Worm (Caenorhabditis elegans) whole organism, early embryonic: ENCODE measurements around the gene clec-73.

Experiments used
- F13C5.2 ChIP-seq: sonication (generic microtip); optimal IDR thresholded peaks from 2 replicates; lab custom pipeline; 2017; ENCODE audit warnings: mild to moderate bottlenecking, missing genetic modification characterization, inconsistent platforms, missing compliant biosample characterization
- aly-1 ChIP-seq: sonication (generic microtip); optimal IDR thresholded peaks from 2 replicates; lab custom pipeline; 2016; ENCODE audit warnings: missing genetic modification characterization, missing compliant biosample characterization
- ama-1 ChIP-seq: fragments of 150-350 bp; optimal IDR thresholded peaks from 2 replicates; lab custom pipeline; 2014
- flt-1 ChIP-seq: fragments of 200-800 bp; sonication (Bioruptor generic); IDR thresholded peaks from 2 replicates; pipeline ENCODE4 v1.3.6; 2022; ENCODE audit warnings: missing genetic modification characterization, missing compliant biosample characterization
- hmg-4 ChIP-seq: fragments of 200-800 bp; sonication (Bioruptor generic); optimal IDR thresholded peaks from 2 replicates; lab custom pipeline; 2018; ENCODE audit warnings: mild to moderate bottlenecking, missing genetic modification characterization, missing compliant biosample characterization
- hnd-1 ChIP-seq: sonication (generic microtip); optimal IDR thresholded peaks from 2 replicates; lab custom pipeline; 2016; ENCODE audit warnings: missing genetic modification characterization, missing compliant biosample characterization
- pes-1 ChIP-seq: fragments of 200-800 bp; sonication (Bioruptor generic); IDR thresholded peaks from 2 replicates; pipeline ENCODE4 v1.3.6; 2022; ENCODE audit warnings: missing genetic modification reagents, missing genetic modification characterization, missing compliant biosample characterization
- sea-1 ChIP-seq: fragments of 200-800 bp; sonication (Bioruptor generic); conservative IDR thresholded peaks from 2 replicates; pipeline ENCODE4 v1.3.6; 2022; ENCODE audit warnings: missing genetic modification characterization, missing compliant biosample characterization
- tbx-11 ChIP-seq: fragments of 200-800 bp; sonication (Bioruptor generic); IDR thresholded peaks from 2 replicates; pipeline ENCODE4 v1.3.6; 2022; ENCODE audit warnings: missing genetic modification characterization, missing compliant biosample characterization
- tbx-37 ChIP-seq: fragments of 200-800 bp; sonication (Bioruptor generic); conservative IDR thresholded peaks from 2 replicates; pipeline ENCODE4 v1.3.6; 2022; ENCODE audit warnings: missing genetic modification reagents, missing genetic modification characterization, missing compliant biosample characterization
- tra-4 ChIP-seq: sonication (generic microtip); optimal IDR thresholded peaks from 2 replicates; lab custom pipeline; 2017; ENCODE audit warnings: missing genetic modification characterization, missing compliant biosample characterization

- no peak for TF ChIP-seq ama-1 (lab: Kevin White, UChicago)
- no peak for TF ChIP-seq sea-1 (GFP tag; lab: Robert Waterston, UW)
- no peak for TF ChIP-seq hmg-4 (GFP tag; lab: Kevin White, UChicago)
- no peak for TF ChIP-seq tbx-37
- no peak for TF ChIP-seq F13C5.2 (tag; lab: Kevin White, UChicago)
- TF ChIP-seq aly-1, result no peak
- no peak for TF ChIP-seq tra-4 (tag; lab: Kevin White, UChicago)
- no peak for TF ChIP-seq pes-1 (GFP tag; lab: Robert Waterston, UW)
- TF ChIP-seq tbx-11, result no peak
- TF ChIP-seq hnd-1 (tag; lab: Kevin White, UChicago), result no peak
- no peak for TF ChIP-seq flt-1
Measured at ce11 chrIV:3912598-3912997, 43.4 kb downstream of the clec-73 start, which contains the start of gene F56D6.20.
